Worm (Caenorhabditis elegans) whole organism, L4 larva: ENCODE measurements around the gene fmo-1.

Source experiments
- aha-1 ChIP-seq: fragments of 150-350 bp; peaks from one replicate; lab custom pipeline; 2014; ENCODE audit warnings: missing biosample characterization, missing genetic modification characterization
- dmd-9 ChIP-seq: fragments of 200-800 bp; sonication (Bioruptor generic); IDR thresholded peaks from 2 replicates; pipeline ENCODE4 v1.3.6; 2022; ENCODE audit warnings: missing genetic modification reagents, missing genetic modification characterization, missing compliant biosample characterization
- mep-1 ChIP-seq: fragments of 150-350 bp; sonication (generic microtip); optimal IDR thresholded peaks from 3 replicates; lab custom pipeline; 2014; ENCODE audit warnings: missing biosample characterization, missing genetic modification characterization
- pha-4 ChIP-seq, 2 experiments: fragments of 150-350 bp in 1 of 2; fragments of 200-800 bp in 1 of 2; sonication (Bioruptor generic) in 1 of 2; IDR thresholded peaks in 1 of 2; optimal IDR thresholded peaks in 1 of 2; 2 replicates each; pipeline versions ENCODE4 v1.3.6 to Lab custom; 2014 to 2022; ENCODE audit warnings: missing genetic modification characterization in 2 of 2, missing genetic modification reagents in 2 of 2, missing biosample characterization in 1 of 2, missing compliant biosample characterization in 1 of 2

DNA sequence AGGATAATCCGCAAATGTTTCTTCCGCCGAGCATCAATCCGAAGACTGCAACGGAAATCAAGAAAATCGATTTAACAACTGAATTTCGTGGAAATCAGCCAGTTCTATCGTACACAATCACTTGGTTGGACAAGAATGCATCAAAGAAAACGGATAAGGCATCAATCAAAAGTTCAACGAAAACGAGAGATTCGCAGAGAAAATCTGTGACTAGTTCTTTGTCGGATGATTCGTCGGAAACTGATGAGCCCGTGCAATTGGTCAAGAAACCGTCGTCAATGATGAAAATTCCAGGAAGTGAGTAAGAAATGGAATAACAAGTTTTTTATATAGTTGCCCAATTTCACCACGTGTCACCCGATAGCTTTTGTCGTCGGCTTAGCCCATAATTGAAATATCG lies 44.4 kb downstream of the fmo-1 start, which contains the start of gene R102.6:
- TF ChIP-seq aha-1 (tag; lab: Kevin White, UChicago) (no peak), pha-4 (GFP tag; IDR thresholded peaks at IDR 0.05; lab: Robert Waterston, UW) (no peak), pha-4 (tag; optimal IDR thresholded peaks at IDR 0.05; lab: Kevin White, UChicago) (no peak), dmd-9 (GFP tag; lab: Robert Waterston, UW) (no peak), mep-1 (tag; lab: Kevin White, UChicago) (no peak)
